Worm (Caenorhabditis elegans): ENCODE results near the gene fbxb-76.
A peak's percentile ranks its signal among the peaks of the same experiment; 100 is the strongest.

The fbxb-76 gene

DNA sequence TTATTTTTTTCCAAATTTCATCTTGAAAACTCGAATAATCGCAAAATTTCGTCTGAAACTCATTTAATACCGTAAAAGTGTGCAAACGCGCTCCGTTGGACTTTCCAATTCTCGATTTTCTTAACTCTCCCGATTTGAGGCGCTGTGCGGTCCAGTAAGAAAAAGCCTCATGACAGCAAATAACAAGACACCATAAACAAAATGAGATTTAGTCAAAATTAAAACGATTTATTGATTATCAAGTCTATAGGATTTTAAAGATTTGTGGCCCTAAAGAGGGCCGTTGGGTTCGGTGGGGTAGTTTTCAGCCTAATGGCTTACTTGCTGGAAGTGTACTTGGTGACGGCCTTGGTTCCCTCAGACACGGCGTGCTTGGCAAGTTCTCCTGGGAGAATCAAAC, 20.9 kb upstream of the fbxb-76 start (continued):
- TF ChIP-seq F39B2.1 (GFP tag; IDR thresholded peaks at IDR 0.05) (peak; percentile 88; the same call in 1 of the 2 replicates), pbrm-1 (GFP tag; IDR thresholded peaks at IDR 0.05) (peak; percentile 61; the same call in 1 of the 2 replicates), dox-1 (GFP tag; IDR thresholded peaks at IDR 0.05) (peak; percentile 90), Y53F4B.3 (GFP tag; IDR thresholded peaks at IDR 0.05) (peak; percentile 47; the same call in 1 of the 2 replicates), him-1 (tag; optimal IDR thresholded peaks at IDR 0.05) (peak; percentile 9), ekl-4 (GFP tag; IDR thresholded peaks at IDR 0.05) (peak; percentile 86), Y67H2A.10 (GFP tag; conservative IDR thresholded peaks at IDR 0.05) (0 out of 2 replicates have a peak, but pooled peaks have one; percentile 27), madf-6 (GFP tag; IDR thresholded peaks at IDR 0.05) (peak; percentile 84), aptf-2 (GFP tag; conservative IDR thresholded peaks at IDR 0.05) (peak; percentile 69; the same call in 1 of the 2 replicates), Y95B8A.8 (GFP tag; IDR thresholded peaks at IDR 0.05) (0 out of 2 replicates have a peak, but pooled peaks have one; percentile 58), attf-3 (GFP tag; conservative IDR thresholded peaks at IDR 0.05) (peak; percentile 39; the same call in 1 of the 2 replicates), lsl-1 (GFP tag; optimal IDR thresholded peaks at IDR 0.05) (peak; percentile 8), hsf-1 (GFP tag; IDR thresholded peaks at IDR 0.05) (peak; percentile 72), tbp1 (GFP tag; optimal IDR thresholded peaks at IDR 0.05) (peak; percentile 7), ceh-100 (GFP tag; IDR thresholded peaks at IDR 0.05) (peak; percentile 72), cebp-2 (GFP tag; IDR thresholded peaks at IDR 0.05) (0 out of 2 replicates have a peak, but pooled peaks have one; percentile 72)

DNA sequence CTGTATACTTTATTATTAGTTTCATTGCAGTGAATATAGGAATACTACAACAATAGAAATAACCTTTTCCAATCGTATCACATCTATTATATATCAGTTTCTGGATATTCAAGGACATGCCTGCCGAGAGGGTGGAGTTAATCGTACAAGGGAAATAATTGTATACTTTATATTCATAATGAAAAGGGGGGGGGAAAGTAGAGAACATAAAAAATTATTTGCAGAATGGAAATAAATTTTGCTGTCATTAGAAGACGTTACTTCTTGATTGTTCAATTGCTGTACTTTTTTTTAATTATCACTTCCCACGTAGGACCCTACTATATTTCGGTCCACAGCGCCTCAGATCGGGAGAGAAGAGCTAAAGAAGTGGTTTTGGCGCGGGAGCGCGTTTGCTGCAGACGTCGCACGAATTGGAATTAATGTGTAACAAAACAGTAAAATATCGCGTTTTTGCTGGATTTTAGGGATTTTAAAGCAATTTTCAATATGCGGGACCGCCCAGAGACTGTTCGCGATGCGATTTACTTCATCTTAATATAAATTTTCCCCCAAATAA, 19.2 kb upstream of the fbxb-76 start, which contains the start of gene dsl-6:
dsl-6 (minus strand) TSS at position 51 of the 559 bp plus-strand sequence.
- peak; percentile 53 for TF ChIP-seq ceh-100 (GFP tag; IDR thresholded peaks at IDR 0.05)
- TF ChIP-seq mcd-1 (GFP tag; IDR thresholded peaks at IDR 0.05) = 0 out of 2 replicates have a peak, but pooled peaks have one; percentile 30

ce11 chrIV:11394243-11394642, 15.1 kb upstream of the fbxb-76 start, which contains the start of gene tag-89:
Gene tag-89 (plus strand): TSS chrIV:11394543.
- TF ChIP-seq him-1 (tag; optimal IDR thresholded peaks at IDR 0.05) (no peak), zim-3 (tag; optimal IDR thresholded peaks at IDR 0.05) (no peak), ztf-3 (GFP tag; optimal IDR thresholded peaks at IDR 0.05) (no peak), ceh-40 (GFP tag; IDR thresholded peaks at IDR 0.05) (no peak), efl-1 (GFP tag; optimal IDR thresholded peaks at IDR 0.05) (no peak)

DNA sequence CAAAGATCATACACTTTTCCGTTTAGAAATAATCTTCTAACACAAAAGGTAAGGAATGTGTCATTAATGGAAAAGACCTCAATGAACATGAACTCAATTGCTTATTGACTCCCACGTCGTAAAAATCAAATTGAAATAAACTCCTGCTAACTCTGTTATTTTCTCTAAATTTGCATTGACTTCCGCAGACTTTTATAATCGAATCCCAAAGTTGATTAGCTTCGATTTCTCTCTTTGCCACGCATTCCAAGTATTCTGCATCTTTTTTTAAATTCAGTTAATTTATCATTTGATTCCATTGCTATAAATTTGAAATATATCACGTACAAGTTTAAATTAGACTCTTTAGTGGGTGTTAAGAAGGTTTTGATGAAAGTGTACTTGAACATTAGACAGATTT, 9.5 kb upstream of the fbxb-76 start:
- TF ChIP-seq efl-1 (GFP tag; optimal IDR thresholded peaks at IDR 0.05) = no peak
- TF ChIP-seq egl-18 (GFP tag; IDR thresholded peaks at IDR 0.05) = no peak
- no peak for TF ChIP-seq K12H6.12 (tag; optimal IDR thresholded peaks at IDR 0.05)
- TF ChIP-seq ama-1 (optimal IDR thresholded peaks at IDR 0.05) = no peak
- TF ChIP-seq ama-1 (GFP tag; optimal IDR thresholded peaks at IDR 0.05) = no peak
- no peak for TF ChIP-seq T07F8.4 (tag; optimal IDR thresholded peaks at IDR 0.05)
- no peak for TF ChIP-seq let-607 (tag; optimal IDR thresholded peaks at IDR 0.05)
- no peak for TF ChIP-seq tbp1 (GFP tag; optimal IDR thresholded peaks at IDR 0.05)
- TF ChIP-seq aptf-2 (GFP tag; conservative IDR thresholded peaks at IDR 0.05) = no peak
- TF ChIP-seq ceh-91 (GFP tag; IDR thresholded peaks at IDR 0.05) = no peak
- no peak for TF ChIP-seq F57A8.1 (GFP tag; optimal IDR thresholded peaks at IDR 0.05)
- TF ChIP-seq snpc-4 (GFP tag; optimal IDR thresholded peaks at IDR 0.05) = no peak
- no peak for TF ChIP-seq snpc-4 (tag; optimal IDR thresholded peaks at IDR 0.05)
- no peak for TF ChIP-seq mxl-1 (tag; optimal IDR thresholded peaks at IDR 0.05)
- TF ChIP-seq ets-4 (GFP tag; optimal IDR thresholded peaks at IDR 0.05) = no peak
- no peak for TF ChIP-seq F55B11.4 (tag; optimal IDR thresholded peaks at IDR 0.05; ENCODE audit: borderline replicate concordance, insufficient read depth)
- no peak for TF ChIP-seq him-1 (tag; optimal IDR thresholded peaks at IDR 0.05)
- TF ChIP-seq chd-7 (tag; optimal IDR thresholded peaks at IDR 0.05) = no peak
- TF ChIP-seq rcor-1 (GFP tag; IDR thresholded peaks at IDR 0.05) = no peak
- TF ChIP-seq Y53G8AR.9 (GFP tag; conservative IDR thresholded peaks at IDR 0.05) = no peak
